Fruit fly (Drosophila melanogaster): ENCODE results near the gene wntD.

dm6 chr3R:13285110-13285509 lies 7.9 kb downstream of the wntD start:
- TF ChIP-seq pan (optimal IDR thresholded peaks at IDR 0.05) (no peak), psq (optimal IDR thresholded peaks at IDR 0.05) (no peak), EcR (GFP tag; optimal IDR thresholded peaks at IDR 0.05) (no peak), usp (GFP tag; optimal IDR thresholded peaks at IDR 0.05) (no peak), CG8478 (optimal IDR thresholded peaks at IDR 0.05) (no peak), Dll (optimal IDR thresholded peaks at IDR 0.05) (no peak)
